Worm (Caenorhabditis elegans) whole organism, mixed stage, embryonic: Measurements from ENCODE around the gene glb-27.

Experiments used
- elt-3 ChIP-seq: fragments of 150-350 bp; optimal IDR thresholded peaks from 2 replicates; lab custom pipeline; 2014; ENCODE audit warnings: missing biosample characterization, missing genetic modification characterization
- lin-13 ChIP-seq: fragments of 150-350 bp; optimal IDR thresholded peaks from 2 replicates; lab custom pipeline; 2014; ENCODE audit warnings: missing biosample characterization, missing genetic modification characterization
- nhr-237 ChIP-seq: fragments of 150-350 bp; optimal IDR thresholded peaks from 2 replicates; lab custom pipeline; 2014; ENCODE audit warnings: missing biosample characterization, missing genetic modification characterization
- nhr-28 ChIP-seq: fragments of 150-350 bp; optimal IDR thresholded peaks from 2 replicates; lab custom pipeline; 2014; ENCODE audit warnings: missing biosample characterization, missing genetic modification characterization
- nhr-76 ChIP-seq: sonication (generic microtip); optimal IDR thresholded peaks from 2 replicates; lab custom pipeline; 2017; ENCODE audit warnings: missing biosample characterization, missing genetic modification characterization
- pha-4 ChIP-seq: fragments of 150-350 bp; optimal IDR thresholded peaks from 2 replicates; lab custom pipeline; 2018; ENCODE audit warnings: missing biosample characterization, missing genetic modification reagents, missing genetic modification characterization
- snpc-4 ChIP-seq: fragments of 150-350 bp; optimal IDR thresholded peaks from 2 replicates; lab custom pipeline; 2014; ENCODE audit warnings: missing biosample characterization, missing genetic modification characterization
- unc-120 ChIP-seq: sonication (generic microtip); optimal IDR thresholded peaks from 2 replicates; lab custom pipeline; 2017; ENCODE audit warnings: missing genetic modification characterization, missing compliant biosample characterization; ENCODE audit not compliant: poor library complexity, severe bottlenecking
- unc-39 ChIP-seq: fragments of 150-350 bp; optimal IDR thresholded peaks from 2 replicates; lab custom pipeline; 2014; ENCODE audit warnings: missing biosample characterization, missing genetic modification characterization
- ztf-11 ChIP-seq: fragments of 150-350 bp; optimal IDR thresholded peaks from 2 replicates; lab custom pipeline; 2014; ENCODE audit warnings: missing biosample characterization, missing genetic modification characterization

- no peak for TF ChIP-seq nhr-28
- no peak for TF ChIP-seq elt-3 (tag; lab: Kevin White, UChicago)
- no peak for TF ChIP-seq nhr-76 (tag; lab: Kevin White, UChicago)
- no peak for TF ChIP-seq nhr-237 (tag; lab: Kevin White, UChicago)
- TF ChIP-seq pha-4 (tag; lab: Kevin White, UChicago): no peak
- TF ChIP-seq unc-120 (tag; lab: Kevin White, UChicago): no peak
- TF ChIP-seq snpc-4 (tag; lab: Kevin White, UChicago): no peak
- no peak for TF ChIP-seq ztf-11 (tag; lab: Kevin White, UChicago)
- TF ChIP-seq unc-39: no peak
- no peak for TF ChIP-seq lin-13 (tag; lab: Kevin White, UChicago)
These were observed 1.5 kb downstream of the glb-27 start for ce11 chrII:8554568-8554967.
